Fruit fly (Drosophila melanogaster) whole organism, embryonic: ENCODE measurements around the gene CG9626.

Experiments
- Adf1 ChIP-seq: fragments of 200-800 bp; sonication (Bioruptor generic); IDR thresholded peaks from 2 replicates; pipeline ENCODE4 v1.3.6; 2022; ENCODE audit warnings: missing biosample characterization, missing genetic modification characterization
- Awh ChIP-seq: fragments of 200-800 bp; sonication (Bioruptor generic); IDR thresholded peaks from 2 replicates; pipeline ENCODE4, ENCODE4 v1.3.6; 2022; ENCODE audit warnings: missing biosample characterization, missing genetic modification characterization
- Bdp1 ChIP-seq: fragments of 200-800 bp; sonication (Bioruptor generic); optimal IDR thresholded peaks from 3 replicates; lab custom pipeline; 2016; ENCODE audit warnings: missing biosample characterization, missing genetic modification characterization
- CG10147 ChIP-seq: fragments of 200-800 bp; sonication (Bioruptor generic); optimal IDR thresholded peaks from 2 replicates; lab custom pipeline; 2019; ENCODE audit warnings: missing biosample characterization, mild to moderate bottlenecking, missing genetic modification characterization, moderate library complexity
- CG11247 ChIP-seq: fragments of 200-800 bp; sonication (Bioruptor generic); IDR thresholded peaks from 2 replicates; pipeline ENCODE4 v1.3.6; 2022; ENCODE audit warnings: missing biosample characterization, missing genetic modification characterization
- CG14441 ChIP-seq: fragments of 200-800 bp; sonication (Bioruptor generic); IDR thresholded peaks from 2 replicates; pipeline ENCODE4 v1.3.6; 2022; ENCODE audit warnings: missing biosample characterization, missing genetic modification characterization
- CG15269 ChIP-seq: fragments of 200-800 bp; sonication (Bioruptor generic); optimal IDR thresholded peaks from 2 replicates; lab custom pipeline; 2018; ENCODE audit warnings: missing biosample characterization, mild to moderate bottlenecking, missing genetic modification characterization, moderate library complexity
- CG15514 ChIP-seq: fragments of 200-800 bp; sonication (Bioruptor generic); optimal IDR thresholded peaks from 3 replicates; lab custom pipeline; 2017; ENCODE audit warnings: missing biosample characterization, missing genetic modification characterization, mild to moderate bottlenecking, moderate library complexity, missing genetic modification reagents
- CG15696 ChIP-seq: fragments of 200-800 bp; sonication (Bioruptor generic); optimal IDR thresholded peaks from 2 replicates; lab custom pipeline; 2019; ENCODE audit warnings: missing biosample characterization, mild to moderate bottlenecking, missing genetic modification characterization, moderate library complexity
- CG1647 ChIP-seq: fragments of 200-800 bp; sonication (Bioruptor generic); optimal IDR thresholded peaks from 3 replicates; lab custom pipeline; 2016; ENCODE audit warnings: missing biosample characterization, missing genetic modification characterization
- CG16815 ChIP-seq: fragments of 200-800 bp; sonication (Bioruptor generic); optimal IDR thresholded peaks from 3 replicates; lab custom pipeline; 2017; ENCODE audit warnings: missing biosample characterization, mild to moderate bottlenecking, missing genetic modification characterization
- CG18262 ChIP-seq: fragments of 200-800 bp; optimal IDR thresholded peaks from 3 replicates; lab custom pipeline; 2019; ENCODE audit warnings: missing biosample characterization, mild to moderate bottlenecking, missing genetic modification characterization, moderate library complexity
- CG2712 ChIP-seq: fragments of 200-800 bp; optimal IDR thresholded peaks from 3 replicates; lab custom pipeline; 2019; ENCODE audit warnings: missing biosample characterization, mild to moderate bottlenecking, missing genetic modification characterization, moderate library complexity
- CG31441 ChIP-seq: fragments of 200-800 bp; sonication (Bioruptor generic); IDR thresholded peaks from 2 replicates; pipeline ENCODE4 v1.3.6; 2022; ENCODE audit warnings: missing biosample characterization, missing genetic modification characterization
- CG3847 ChIP-seq: fragments of 200-800 bp; sonication (Bioruptor generic); IDR thresholded peaks from 2 replicates; pipeline ENCODE4 v1.3.6; 2022; ENCODE audit warnings: missing biosample characterization, missing genetic modification characterization
- CG43689 ChIP-seq: fragments of 200-800 bp; sonication (Bioruptor generic); IDR thresholded peaks from 2 replicates; pipeline ENCODE4 v1.3.6; 2022; ENCODE audit warnings: missing biosample characterization, missing genetic modification characterization
- CG4707 ChIP-seq: fragments of 200-800 bp; sonication (Bioruptor generic); optimal IDR thresholded peaks from 2 replicates; lab custom pipeline; 2018; ENCODE audit warnings: missing biosample characterization, mild to moderate bottlenecking, missing genetic modification characterization, moderate library complexity
- CG5245 ChIP-seq: fragments of 200-800 bp; sonication (Bioruptor generic); optimal IDR thresholded peaks from 3 replicates; lab custom pipeline; 2016; ENCODE audit warnings: missing biosample characterization, missing genetic modification characterization
- CG7839 ChIP-seq: fragments of 200-800 bp; sonication (Bioruptor generic); optimal IDR thresholded peaks from 3 replicates; lab custom pipeline; 2018; ENCODE audit warnings: missing biosample characterization, mild to moderate bottlenecking, missing genetic modification characterization, moderate library complexity
- CG8478 ChIP-seq: fragments of >200 bp; optimal IDR thresholded peaks from 2 replicates; lab custom pipeline; 2018
- CG8924 ChIP-seq: fragments of 200-800 bp; optimal IDR thresholded peaks from 3 replicates; lab custom pipeline; 2019; ENCODE audit warnings: missing biosample characterization, mild to moderate bottlenecking, missing genetic modification characterization, moderate library complexity
- CG9215 ChIP-seq: fragments of 200-800 bp; sonication (Bioruptor generic); IDR thresholded peaks from 2 replicates; pipeline ENCODE4 v1.3.6; 2022; ENCODE audit warnings: missing biosample characterization, missing genetic modification characterization
- Dll ChIP-seq: fragments of 200-800 bp; sonication (Bioruptor generic); IDR thresholded peaks from 4 replicates; pipeline ENCODE4 v1.3.6; 2022; ENCODE audit warnings: missing biosample characterization, missing genetic modification characterization; ENCODE audit not compliant: partially characterized antibody
- Ets65A ChIP-seq: fragments of 200-800 bp; sonication (Bioruptor generic); peaks from one replicate; lab custom pipeline; 2016; ENCODE audit warnings: missing biosample characterization, missing genetic modification characterization
- Hr78 ChIP-seq, 2 experiments: fragments of 200-800 bp in 1 of 2; fragments of >200 bp in 1 of 2; sonication (Bioruptor generic) in 1 of 2; optimal IDR thresholded peaks; 2 replicates each; lab custom pipeline; 2017 to 2019; ENCODE audit warnings: missing biosample characterization in 2 of 2, missing genetic modification characterization in 2 of 2, mild to moderate bottlenecking in 1 of 2, moderate library complexity in 1 of 2
- Lim3 ChIP-seq: fragments of 200-800 bp; sonication (Bioruptor generic); IDR thresholded peaks from 2 replicates; pipeline ENCODE4 v1.3.6; 2022; ENCODE audit warnings: missing biosample characterization, missing genetic modification characterization
- Mrtf ChIP-seq: fragments of 200-800 bp; sonication (Bioruptor generic); IDR thresholded peaks from 3 replicates; pipeline ENCODE4 v1.3.6; 2022; ENCODE audit warnings: missing biosample characterization, missing genetic modification characterization
- Sox100B ChIP-seq: fragments of 200-800 bp; sonication (Bioruptor generic); optimal IDR thresholded peaks from 3 replicates; lab custom pipeline; 2018; ENCODE audit warnings: missing biosample characterization, mild to moderate bottlenecking, missing genetic modification characterization
- Ssrp ChIP-seq: fragments of 200-800 bp; sonication (Bioruptor generic); optimal IDR thresholded peaks from 2 replicates; lab custom pipeline; 2018; ENCODE audit warnings: missing biosample characterization, mild to moderate bottlenecking, missing genetic modification characterization, moderate library complexity
- Taf1 ChIP-seq: fragments of 200-800 bp; sonication (Bioruptor generic); IDR thresholded peaks from 2 replicates; pipeline ENCODE4 v1.3.6; 2022; ENCODE audit warnings: missing biosample characterization, missing genetic modification characterization
- Trl ChIP-seq, 3 experiments: fragments of >200 bp in 2 of 3; fragments of 200-800 bp in 1 of 3; sonication (Bioruptor generic) in 1 of 3; optimal IDR thresholded peaks; 2 replicates in 1 of 3; 3 replicates in 2 of 3; lab custom pipeline; 2016 to 2017; ENCODE audit warnings: missing biosample characterization in 1 of 3, missing genetic modification characterization in 1 of 3
- Usf ChIP-seq: fragments of 200-800 bp; sonication (Bioruptor generic); optimal IDR thresholded peaks from 2 replicates; lab custom pipeline; 2017; ENCODE audit warnings: missing genotype, missing biosample characterization, missing genetic modification characterization
- Xbp1 ChIP-seq: fragments of 200-800 bp; sonication (Bioruptor generic); optimal IDR thresholded peaks from 3 replicates; lab custom pipeline; 2016; ENCODE audit warnings: missing biosample characterization, mild to moderate bottlenecking, missing genetic modification characterization
- YL-1 ChIP-seq: fragments of 200-800 bp; sonication (Bioruptor generic); optimal IDR thresholded peaks from 3 replicates; lab custom pipeline; 2017; ENCODE audit warnings: missing biosample characterization, mild to moderate bottlenecking, missing genetic modification characterization
- abd-A ChIP-seq: fragments of 200-800 bp; sonication (Bioruptor generic); optimal IDR thresholded peaks from 3 replicates; lab custom pipeline; 2019; ENCODE audit warnings: missing biosample characterization, mild to moderate bottlenecking, missing genetic modification characterization, moderate library complexity
- bsh ChIP-seq, 2 experiments: fragments of 200-800 bp; sonication (Bioruptor generic); optimal IDR thresholded peaks; 2 replicates each; lab custom pipeline; 2017 to 2018; ENCODE audit warnings: mild to moderate bottlenecking in 2 of 2, missing biosample characterization in 2 of 2, missing genetic modification characterization in 2 of 2, moderate library complexity in 1 of 2
- da ChIP-seq: fragments of 200-800 bp; sonication (Bioruptor generic); optimal IDR thresholded peaks from 2 replicates; lab custom pipeline; 2016; ENCODE audit warnings: missing biosample characterization, missing genetic modification characterization
- dm ChIP-seq: fragments of 200-800 bp; sonication (Bioruptor generic); optimal IDR thresholded peaks from 3 replicates; lab custom pipeline; 2016; ENCODE audit warnings: missing biosample characterization, missing genetic modification characterization
- eyg ChIP-seq: fragments of 200-800 bp; sonication (Bioruptor generic); optimal IDR thresholded peaks from 3 replicates; lab custom pipeline; 2016; ENCODE audit warnings: missing biosample characterization, missing genetic modification characterization
- grn ChIP-seq: fragments of 200-800 bp; sonication (Bioruptor generic); optimal IDR thresholded peaks from 3 replicates; lab custom pipeline; 2017; ENCODE audit warnings: missing biosample characterization, missing genetic modification characterization
- h ChIP-seq: fragments of >200 bp; optimal IDR thresholded peaks from 2 replicates; lab custom pipeline; 2017
- knrl ChIP-seq: fragments of 200-800 bp; sonication (Bioruptor generic); IDR thresholded peaks from 3 replicates; pipeline ENCODE4 v1.3.6; 2022; ENCODE audit warnings: missing biosample characterization, missing genetic modification characterization; ENCODE audit not compliant: partially characterized antibody
- lola ChIP-seq, 3 experiments: fragments of >200 bp in 2 of 3; fragments of 200-800 bp in 1 of 3; sonication (Bioruptor generic) in 1 of 3; optimal IDR thresholded peaks; 2 replicates each; lab custom pipeline; 2017 to 2019; ENCODE audit warnings: missing biosample characterization in 3 of 3, missing genetic modification characterization in 3 of 3, mild to moderate bottlenecking in 1 of 3, moderate library complexity in 1 of 3
- mirr ChIP-seq: fragments of 200-800 bp; sonication (Bioruptor generic); optimal IDR thresholded peaks from 3 replicates; lab custom pipeline; 2018; ENCODE audit warnings: missing biosample characterization, mild to moderate bottlenecking, missing genetic modification characterization
- prd ChIP-seq, 3 experiments: fragments of >200 bp in 2 of 3; fragments of 200-800 bp in 1 of 3; sonication (Bioruptor generic) in 1 of 3; optimal IDR thresholded peaks in 2 of 3; IDR thresholded peaks in 1 of 3; 2 replicates in 2 of 3; 3 replicates in 1 of 3; pipeline versions ENCODE4 v1.3.6 to Lab custom; 2017 to 2022; ENCODE audit warnings: missing biosample characterization in 1 of 3, missing genetic modification characterization in 1 of 3
- psq ChIP-seq: fragments of 200-800 bp; sonication (Bioruptor generic); optimal IDR thresholded peaks from 2 replicates; lab custom pipeline; 2017; ENCODE audit warnings: missing biosample characterization, missing genetic modification characterization
- rib ChIP-seq: fragments of 200-800 bp; sonication (Bioruptor generic); IDR thresholded peaks from 2 replicates; pipeline ENCODE4 v1.3.6; 2022; ENCODE audit warnings: missing biosample characterization, missing genetic modification characterization
- row ChIP-seq: fragments of 200-800 bp; sonication (Bioruptor generic); IDR thresholded peaks from 3 replicates; pipeline ENCODE4 v1.3.6; 2022; ENCODE audit warnings: missing biosample characterization, missing genetic modification characterization
- sug ChIP-seq: fragments of 200-800 bp; optimal IDR thresholded peaks from 2 replicates; lab custom pipeline; 2019; ENCODE audit warnings: missing biosample characterization, mild to moderate bottlenecking, missing genetic modification characterization, moderate library complexity
- trem ChIP-seq: fragments of 200-800 bp; optimal IDR thresholded peaks from 3 replicates; lab custom pipeline; 2019; ENCODE audit warnings: missing biosample characterization, mild to moderate bottlenecking, missing genetic modification characterization, moderate library complexity

Gene CG9626

dm6 chr3R:8336012-8336567 is 35.3 kb upstream of the CG9626 start (continued):
- no peak for TF ChIP-seq Lim3
- TF ChIP-seq CG31441 (GFP tag; lab: Robert Waterston, UW), result 0 out of 2 replicates have a peak, but pooled peaks have one; percentile 26
- TF ChIP-seq CG4707 (GFP tag; lab: Kevin White, UChicago), result no peak
- TF ChIP-seq Mrtf, result no peak
- no peak for TF ChIP-seq CG43689
- TF ChIP-seq Bdp1 (GFP tag; lab: Kevin White, UChicago), result no peak
- TF ChIP-seq abd-A (tag; lab: Kevin White, UChicago), result no peak
- no peak for TF ChIP-seq psq (GFP tag; lab: Kevin White, UChicago)
- no peak for TF ChIP-seq Hr78 (GFP tag; optimal IDR thresholded peaks at IDR 0.05; lab: Kevin White, UChicago)
- no peak for TF ChIP-seq CG15514 (GFP tag; lab: Kevin White, UChicago)
- TF ChIP-seq CG11247, result no peak
- TF ChIP-seq CG5245, result no peak
- TF ChIP-seq CG14441, result no peak
- no peak for TF ChIP-seq knrl
- TF ChIP-seq Adf1 (GFP tag; lab: Robert Waterston, UW), result no peak
- no peak for TF ChIP-seq CG9215
- no peak for TF ChIP-seq Awh (GFP tag; lab: Robert Waterston, UW)
- TF ChIP-seq CG1647 (GFP tag; lab: Kevin White, UChicago), result no peak
- no peak for TF ChIP-seq Xbp1 (GFP tag; lab: Kevin White, UChicago)
- peak; percentile 55 for TF ChIP-seq CG2712
- TF ChIP-seq grn (GFP tag; lab: Kevin White, UChicago), result no peak
- TF ChIP-seq Ets65A (GFP tag; lab: Kevin White, UChicago), result peak; percentile 9
- peak; percentile 33 for TF ChIP-seq CG16815 (GFP tag; lab: Kevin White, UChicago)
- TF ChIP-seq rib (GFP tag; lab: Robert Waterston, UW), result no peak
- TF ChIP-seq CG15269 (tag; lab: Kevin White, UChicago), result no peak
- no peak for TF ChIP-seq Taf1 (GFP tag; lab: Robert Waterston, UW)
- TF ChIP-seq CG10147, result no peak
- TF ChIP-seq sug (tag; lab: Kevin White, UChicago), result no peak
- no peak for TF ChIP-seq dm (GFP tag; lab: Kevin White, UChicago)
- no peak for TF ChIP-seq mirr (GFP tag; lab: Kevin White, UChicago)
- peak; percentile 7 for TF ChIP-seq trem (tag; lab: Kevin White, UChicago)
- peak; percentile 51 for TF ChIP-seq CG18262 (tag; lab: Kevin White, UChicago)
- TF ChIP-seq eyg (GFP tag; lab: Kevin White, UChicago), result no peak
- TF ChIP-seq CG8924 (tag; lab: Kevin White, UChicago), result peak; percentile 23
- TF ChIP-seq YL-1 (GFP tag; lab: Kevin White, UChicago), result no peak
- TF ChIP-seq Ssrp, result peak; percentile 30
- TF ChIP-seq CG7839, result peak; percentile 13
- TF ChIP-seq bsh (GFP tag; optimal IDR thresholded peaks at IDR 0.05; lab: Kevin White, UChicago), result peak in 1 of 2 experiments; percentile 1
- no peak for TF ChIP-seq CG8478 (lab: Kevin White, UChicago)
- no peak for TF ChIP-seq Trl (optimal IDR thresholded peaks at IDR 0.05; lab: Kevin White, UChicago)
- no peak for TF ChIP-seq Trl (GFP tag; optimal IDR thresholded peaks at IDR 0.05; lab: Kevin White, UChicago)
- no peak for TF ChIP-seq Sox100B (GFP tag; lab: Kevin White, UChicago)
- TF ChIP-seq row, result peak; percentile 30; the same call in 1 of the 3 replicates
- TF ChIP-seq Dll (GFP tag; lab: Robert Waterston, UW), result no peak
- TF ChIP-seq lola (GFP tag; optimal IDR thresholded peaks at IDR 0.05; lab: Kevin White, UChicago), result peak in 1 of 3 experiments; percentile 61
- TF ChIP-seq CG3847 (GFP tag; lab: Robert Waterston, UW), result no peak
- no peak for TF ChIP-seq Usf (GFP tag; lab: Kevin White, UChicago)
- no peak for TF ChIP-seq prd (optimal IDR thresholded peaks at IDR 0.05; lab: Kevin White, UChicago)
- TF ChIP-seq prd (GFP tag; IDR thresholded peaks at IDR 0.05; lab: Robert Waterston, UW), result 0 out of 3 replicates have a peak, but pooled peaks have one; percentile 19
- TF ChIP-seq h (lab: Kevin White, UChicago), result no peak
- TF ChIP-seq da, result no peak
- peak; percentile 84 for TF ChIP-seq CG15696 (tag; lab: Kevin White, UChicago)
